Worm (Caenorhabditis elegans): ENCODE data around the gene nceh-1.

- TF ChIP-seq snpc-4 (tag; optimal IDR thresholded peaks at IDR 0.05): no peak
- no peak for TF ChIP-seq unc-62 (GFP tag; optimal IDR thresholded peaks at IDR 0.05)
- no peak for TF ChIP-seq aly-2 (tag; optimal IDR thresholded peaks at IDR 0.05)
- no peak for TF ChIP-seq nhr-77 (tag; optimal IDR thresholded peaks at IDR 0.05)
- TF ChIP-seq unc-86 (tag; optimal IDR thresholded peaks at IDR 0.05): no peak
- TF ChIP-seq mep-1 (tag; optimal IDR thresholded peaks at IDR 0.05): no peak
- no peak for TF ChIP-seq elt-3 (tag; optimal IDR thresholded peaks at IDR 0.05)
- TF ChIP-seq snu-23 (GFP tag; optimal IDR thresholded peaks at IDR 0.05): no peak
Observed at ce11 chrV:19403619-19404018, 26.4 kb downstream of the nceh-1 start.
